Fruit fly (Drosophila melanogaster) S2 (cell line): Measurements from ENCODE around the gene att-ORFB.

Source experiments
- CG8478 ChIP-seq: fragments of >200 bp; optimal IDR thresholded peaks from 2 replicates; lab custom pipeline; 2018
- CTCF ChIP-seq, 2 experiments: fragments of >200 bp; optimal IDR thresholded peaks; 2 replicates each; lab custom pipeline; 2018

att-ORFB gene

dm6 chr3R:20554300-20554699 is at the start of gene att-ORFB:
Gene att-ORFB, minus strand, starts transcription at chr3R:20554400.
- TF ChIP-seq CG8478 (lab: Kevin White, UChicago) (no peak), CTCF (optimal IDR thresholded peaks at IDR 0.05; lab: Kevin White, UChicago) (no peak)

dm6 chr3R:20602599-20602998 is 48.4 kb upstream of the att-ORFB start:
- no peak for TF ChIP-seq CTCF (optimal IDR thresholded peaks at IDR 0.05; lab: Kevin White, UChicago)
- TF ChIP-seq CG8478 (lab: Kevin White, UChicago), result no peak

- no peak for TF ChIP-seq CG8478 (lab: Kevin White, UChicago)
- no peak for TF ChIP-seq CTCF (optimal IDR thresholded peaks at IDR 0.05; lab: Kevin White, UChicago)
These were observed 45.9 kb upstream of the att-ORFB start for dm6 chr3R:20600109-20600508.

- TF ChIP-seq CG8478 (lab: Kevin White, UChicago) (no peak), CTCF (optimal IDR thresholded peaks at IDR 0.05; lab: Kevin White, UChicago) (no peak)
These were observed 43.5 kb upstream of the att-ORFB start for dm6 chr3R:20597407-20598325.

- TF ChIP-seq CTCF (optimal IDR thresholded peaks at IDR 0.05; lab: Kevin White, UChicago), result no peak
- no peak for TF ChIP-seq CG8478 (lab: Kevin White, UChicago)
These were observed 42.2 kb upstream of the att-ORFB start for dm6 chr3R:20596337-20596962.

dm6 chr3R:20595901-20596300 is 41.7 kb upstream of the att-ORFB start:
- no peak for TF ChIP-seq CG8478 (lab: Kevin White, UChicago)
- TF ChIP-seq CTCF (optimal IDR thresholded peaks at IDR 0.05; lab: Kevin White, UChicago), result no peak

- TF ChIP-seq CG8478 (lab: Kevin White, UChicago) (no peak), CTCF (optimal IDR thresholded peaks at IDR 0.05; lab: Kevin White, UChicago) (no peak)
These were observed 41.1 kb upstream of the att-ORFB start for dm6 chr3R:20595145-20595812.

- TF ChIP-seq CTCF (optimal IDR thresholded peaks at IDR 0.05; lab: Kevin White, UChicago), result no peak
- TF ChIP-seq CG8478 (lab: Kevin White, UChicago), result no peak
These were observed 40.3 kb upstream of the att-ORFB start for dm6 chr3R:20594194-20595144.

dm6 chr3R:20593463-20593838 is 39.3 kb upstream of the att-ORFB start:
- no peak for TF ChIP-seq CTCF (optimal IDR thresholded peaks at IDR 0.05; lab: Kevin White, UChicago)
- TF ChIP-seq CG8478 (lab: Kevin White, UChicago), result no peak

dm6 chr3R:20592517-20593462 is 38.6 kb upstream of the att-ORFB start, which contains the start of the genes Pus1 and bon:
Gene Pus1, minus strand, starts transcription at chr3R:20592671.
Gene bon, plus strand, starts transcription at chr3R:20593139.
- TF ChIP-seq CTCF (optimal IDR thresholded peaks at IDR 0.05; lab: Kevin White, UChicago), result peak in 1 of 2 experiments; percentile 5
- TF ChIP-seq CG8478 (lab: Kevin White, UChicago), result no peak

- TF ChIP-seq CG8478 (lab: Kevin White, UChicago), result no peak
- TF ChIP-seq CTCF (optimal IDR thresholded peaks at IDR 0.05; lab: Kevin White, UChicago), result no peak
These were observed 34.2 kb upstream of the att-ORFB start, which contains the start of gene Srp72 for dm6 chr3R:20588480-20588785. Gene Srp72, plus strand, starts transcription at chr3R:20588711.

- TF ChIP-seq CTCF (optimal IDR thresholded peaks at IDR 0.05; lab: Kevin White, UChicago) (no peak), CG8478 (lab: Kevin White, UChicago) (no peak)
These were observed 33.7 kb upstream of the att-ORFB start, which contains the start of gene Septin2 for dm6 chr3R:20587630-20588479. Gene Septin2, minus strand, starts transcription at chr3R:20588356.
